Fruit fly (Drosophila melanogaster) ovary, adult (tissue): ENCODE data around the gene CG32638.

Experiments used
- CG17801 ChIP-seq: fragments of 200-800 bp; optimal IDR thresholded peaks from 2 replicates; lab custom pipeline; 2019; ENCODE audit warnings: missing biosample characterization, mild to moderate bottlenecking, missing genetic modification characterization, moderate library complexity; ENCODE audit not compliant: partially characterized antibody

The CG32638 gene

dm6 chrX:13127973-13128749 lies 433 bp downstream of the CG32638 start:
- no peak for TF ChIP-seq CG17801 (GFP tag; lab: Kevin White, UChicago)

DNA sequence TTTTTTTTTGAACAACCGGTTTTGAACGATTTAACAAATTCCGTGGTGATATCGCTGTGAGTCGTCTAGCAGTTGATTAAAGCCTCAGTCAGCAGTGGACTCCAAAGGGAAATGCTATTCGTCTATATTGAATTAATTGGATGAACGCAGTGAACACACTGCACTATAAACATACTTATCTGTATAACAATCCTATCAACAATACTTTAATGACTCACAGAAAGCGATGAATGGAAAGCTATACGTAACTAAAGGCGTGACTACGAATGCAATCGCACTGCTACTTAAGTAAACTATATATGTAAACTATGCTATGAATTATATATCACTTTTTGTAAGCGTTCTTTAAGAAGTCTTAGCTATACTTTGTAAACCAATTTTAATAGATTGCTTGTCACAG lies 3.0 kb downstream of the CG32638 start:
- no peak for TF ChIP-seq CG17801 (GFP tag; lab: Kevin White, UChicago)

- TF ChIP-seq CG17801 (GFP tag; lab: Kevin White, UChicago) = no peak
These were observed 12.0 kb downstream of the CG32638 start for dm6 chrX:13116438-13117243.

dm6 chrX:13114861-13115260 lies 13.7 kb downstream of the CG32638 start, which contains the start of gene CG42237:
TSS of gene CG42237 (plus strand) at chrX:13115131.
- peak; percentile 37 for TF ChIP-seq CG17801 (GFP tag; lab: Kevin White, UChicago)

dm6 chrX:13113863-13114407 lies 14.7 kb downstream of the CG32638 start:
- TF ChIP-seq CG17801 (GFP tag; lab: Kevin White, UChicago) = no peak

DNA sequence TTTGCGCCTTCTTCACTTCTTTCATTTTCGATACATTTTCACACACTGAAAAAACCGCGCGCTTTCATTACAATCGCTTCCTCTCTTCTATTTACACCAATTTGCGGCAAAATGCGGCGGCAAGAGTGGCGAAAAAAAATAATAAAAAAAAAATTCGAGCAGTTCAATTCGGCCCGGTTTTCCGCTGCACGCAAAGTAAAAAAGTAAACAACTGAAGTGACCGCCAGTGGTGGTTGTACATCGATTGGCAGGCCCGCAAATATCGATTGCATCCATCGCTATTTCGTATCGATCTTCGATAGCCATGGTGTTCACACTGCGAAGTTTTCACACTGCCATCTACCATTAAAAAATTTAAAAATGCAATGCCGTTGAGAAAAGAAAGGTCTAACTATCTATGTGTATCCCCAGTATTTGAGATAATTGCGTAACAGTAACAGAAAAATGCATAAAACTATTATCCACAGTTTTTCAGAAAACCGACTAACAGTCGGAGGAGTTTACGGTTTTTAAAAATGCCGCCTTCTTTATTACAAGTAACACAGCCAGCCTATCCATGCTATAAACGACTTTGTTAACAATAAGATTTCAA lies 16.3 kb downstream of the CG32638 start, which contains the start of gene Chpf:
Gene Chpf, minus strand, starts transcription at position 225 of the 592 bp plus-strand sequence.
- TF ChIP-seq CG17801 (GFP tag; lab: Kevin White, UChicago) = peak; percentile 43

DNA sequence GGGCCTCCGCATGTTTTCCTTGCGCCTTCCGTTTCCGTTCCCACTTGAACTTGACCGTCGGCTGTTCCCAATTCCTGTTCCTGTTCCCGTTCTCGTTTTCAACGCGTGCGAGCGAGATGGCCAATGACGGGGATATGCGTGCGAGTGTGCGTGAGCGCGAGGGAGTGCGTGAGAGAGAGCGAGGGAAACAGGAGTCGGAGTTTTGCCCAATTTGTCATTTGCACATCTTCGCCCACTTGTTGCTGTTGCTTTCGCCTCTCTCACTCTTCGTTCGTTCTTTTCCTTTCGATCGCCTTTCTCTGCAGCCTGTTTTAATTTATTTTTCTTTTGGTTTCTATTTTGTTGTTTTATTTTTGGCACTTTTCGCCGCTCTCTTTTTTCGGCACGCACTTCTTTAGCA lies 16.8 kb downstream of the CG32638 start:
- no peak for TF ChIP-seq CG17801 (GFP tag; lab: Kevin White, UChicago)

DNA sequence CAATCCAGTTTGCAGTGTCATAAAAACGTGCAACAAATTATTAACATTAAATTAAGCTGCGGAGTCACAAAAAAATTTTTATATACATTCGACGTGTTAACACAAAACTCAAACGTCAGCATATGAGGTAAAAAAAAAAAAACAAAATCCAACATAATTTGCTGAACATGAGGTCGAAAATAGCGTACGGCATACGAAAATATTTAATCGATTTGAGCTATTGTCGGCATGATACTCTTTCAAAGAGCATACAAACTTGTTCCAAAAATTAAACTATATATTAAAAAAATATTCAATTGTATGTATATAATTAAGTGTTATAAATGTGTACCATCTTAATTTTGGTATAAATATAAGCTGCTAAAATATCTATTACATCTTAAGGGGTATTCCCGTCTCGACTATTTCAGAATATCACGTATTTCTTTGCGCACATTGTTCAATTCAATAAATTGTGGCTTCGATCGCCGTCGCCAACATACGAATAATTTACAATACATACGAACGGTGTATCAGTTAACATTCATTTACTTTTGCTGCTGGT lies 18.9 kb downstream of the CG32638 start:
- TF ChIP-seq CG17801 (GFP tag; lab: Kevin White, UChicago) = peak; percentile 91

- peak; percentile 3 for TF ChIP-seq CG17801 (GFP tag; lab: Kevin White, UChicago)
These were observed 20.3 kb downstream of the CG32638 start, which contains the start of gene Fer3HCH for dm6 chrX:13108144-13108824. TSS of gene Fer3HCH (minus strand) at chrX:13108194.

dm6 chrX:13105220-13105619 lies 23.4 kb downstream of the CG32638 start:
- peak; percentile 50 for TF ChIP-seq CG17801 (GFP tag; lab: Kevin White, UChicago)

DNA sequence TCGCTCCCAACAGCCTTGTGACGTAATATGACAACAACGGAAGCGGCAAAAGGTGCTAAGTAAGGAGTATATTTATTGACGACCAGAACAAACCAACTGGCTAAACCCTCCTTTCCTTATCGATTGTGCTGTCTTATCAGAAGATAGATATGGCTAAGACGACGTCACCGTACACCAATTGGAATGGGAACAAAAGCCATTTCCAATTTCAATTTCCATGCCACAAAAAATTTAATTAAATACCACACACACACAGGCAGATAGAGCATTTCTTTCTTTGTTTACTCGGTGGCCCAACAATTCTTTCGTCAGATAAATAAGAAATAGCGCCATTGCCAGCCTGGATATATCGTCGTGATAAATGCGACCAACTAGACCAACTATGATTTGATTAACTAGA lies 24.0 kb downstream of the CG32638 start:
- no peak for TF ChIP-seq CG17801 (GFP tag; lab: Kevin White, UChicago)

dm6 chrX:13101817-13102216 lies 26.8 kb downstream of the CG32638 start:
- no peak for TF ChIP-seq CG17801 (GFP tag; lab: Kevin White, UChicago)

DNA sequence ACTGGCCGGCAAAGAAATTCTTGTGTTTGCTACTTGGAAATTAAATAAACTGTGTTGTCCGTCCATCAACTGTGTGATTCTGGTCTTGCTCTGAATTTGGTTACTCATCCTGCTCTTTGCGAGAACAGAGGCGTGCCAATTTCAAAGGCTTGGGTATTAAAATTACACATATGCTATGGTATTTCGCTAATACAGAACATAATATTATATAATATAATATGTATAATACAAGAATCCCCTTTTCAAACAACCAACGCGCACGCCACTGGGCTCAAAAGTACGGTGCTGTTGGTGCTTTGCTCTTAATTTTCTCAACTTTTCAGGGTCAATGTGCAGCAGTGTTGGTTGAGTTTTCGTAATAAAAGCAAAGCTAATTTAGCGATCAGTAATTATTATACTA lies 28.7 kb downstream of the CG32638 start:
- no peak for TF ChIP-seq CG17801 (GFP tag; lab: Kevin White, UChicago)
